Fruit fly (Drosophila melanogaster) whole organism, embryonic: ENCODE data around the gene Gen.
A peak's percentile ranks its signal among the peaks of the same experiment; 100 is the strongest.

ENCODE experiments used
- BEAF-32 ChIP-seq: fragments of 200-800 bp; sonication (Bioruptor generic); optimal IDR thresholded peaks from 3 replicates; lab custom pipeline; 2017; ENCODE audit warnings: missing biosample characterization, missing genetic modification characterization, mild to moderate bottlenecking, moderate library complexity, missing genetic modification reagents
- CG10147 ChIP-seq: fragments of 200-800 bp; sonication (Bioruptor generic); optimal IDR thresholded peaks from 2 replicates; lab custom pipeline; 2019; ENCODE audit warnings: missing biosample characterization, mild to moderate bottlenecking, missing genetic modification characterization, moderate library complexity
- CG10366 ChIP-seq: fragments of 200-800 bp; sonication (Bioruptor generic); IDR thresholded peaks from 2 replicates; pipeline ENCODE4 v1.3.6; 2022; ENCODE audit warnings: missing biosample characterization, missing genetic modification characterization
- CG11560 ChIP-seq: fragments of 200-800 bp; sonication (Bioruptor generic); IDR thresholded peaks from 3 replicates; pipeline ENCODE4 v1.3.6; 2022; ENCODE audit warnings: missing biosample characterization, missing genetic modification characterization
- CG15073 ChIP-seq: fragments of 200-800 bp; sonication (Bioruptor generic); optimal IDR thresholded peaks from 2 replicates; lab custom pipeline; 2016; ENCODE audit warnings: missing biosample characterization, missing genetic modification characterization
- CG15479 ChIP-seq: fragments of 200-800 bp; sonication (Bioruptor generic); optimal IDR thresholded peaks from 3 replicates; lab custom pipeline; 2019; ENCODE audit warnings: missing biosample characterization, mild to moderate bottlenecking, missing genetic modification characterization, moderate library complexity
- CG15514 ChIP-seq: fragments of 200-800 bp; sonication (Bioruptor generic); optimal IDR thresholded peaks from 3 replicates; lab custom pipeline; 2017; ENCODE audit warnings: missing biosample characterization, missing genetic modification characterization, mild to moderate bottlenecking, moderate library complexity, missing genetic modification reagents
- CG1603 ChIP-seq: fragments of 200-800 bp; sonication (Bioruptor generic); optimal IDR thresholded peaks from 2 replicates; lab custom pipeline; 2019; ENCODE audit warnings: missing biosample characterization, mild to moderate bottlenecking, missing genetic modification characterization, moderate library complexity
- CG17568 ChIP-seq: fragments of 200-800 bp; sonication (Bioruptor generic); optimal IDR thresholded peaks from 2 replicates; lab custom pipeline; 2018; ENCODE audit warnings: missing biosample characterization, mild to moderate bottlenecking, missing genetic modification characterization, moderate library complexity
- CG18011 ChIP-seq: fragments of 200-800 bp; sonication (Bioruptor generic); optimal IDR thresholded peaks from 2 replicates; lab custom pipeline; 2017; ENCODE audit warnings: missing biosample characterization, missing genetic modification characterization, mild to moderate bottlenecking, moderate library complexity, missing genotype
- CG2129 ChIP-seq: fragments of 200-800 bp; sonication (Bioruptor generic); IDR thresholded peaks from 2 replicates; pipeline ENCODE4 v1.3.6; 2022; ENCODE audit warnings: missing biosample characterization, missing genetic modification characterization; ENCODE audit not compliant: partially characterized antibody
- CG3995 ChIP-seq: fragments of 200-800 bp; sonication (Bioruptor generic); optimal IDR thresholded peaks from 3 replicates; lab custom pipeline; 2016; ENCODE audit warnings: missing biosample characterization, missing genetic modification characterization
- CG4707 ChIP-seq: fragments of 200-800 bp; sonication (Bioruptor generic); optimal IDR thresholded peaks from 2 replicates; lab custom pipeline; 2018; ENCODE audit warnings: missing biosample characterization, mild to moderate bottlenecking, missing genetic modification characterization, moderate library complexity
- CG6272 ChIP-seq: fragments of 200-800 bp; sonication (Bioruptor generic); IDR thresholded peaks from 2 replicates; pipeline ENCODE4 v1.3.6; 2022; ENCODE audit warnings: missing biosample characterization, missing genetic modification characterization
- CG6791 ChIP-seq: fragments of 200-800 bp; sonication (Bioruptor generic); IDR thresholded peaks from 3 replicates; pipeline ENCODE4 v1.3.6; 2022; ENCODE audit warnings: missing biosample characterization, missing genetic modification characterization; ENCODE audit not compliant: partially characterized antibody
- CG6854 ChIP-seq: fragments of 200-800 bp; sonication (Bioruptor generic); optimal IDR thresholded peaks from 3 replicates; lab custom pipeline; 2017; ENCODE audit warnings: missing biosample characterization, mild to moderate bottlenecking, missing genetic modification characterization
- CG7745 ChIP-seq: fragments of 200-800 bp; sonication (Bioruptor generic); optimal IDR thresholded peaks from 2 replicates; lab custom pipeline; 2018; ENCODE audit warnings: missing biosample characterization, mild to moderate bottlenecking, missing genetic modification characterization, moderate library complexity
- CG7839 ChIP-seq: fragments of 200-800 bp; sonication (Bioruptor generic); optimal IDR thresholded peaks from 3 replicates; lab custom pipeline; 2018; ENCODE audit warnings: missing biosample characterization, mild to moderate bottlenecking, missing genetic modification characterization, moderate library complexity
- CG8765 ChIP-seq: fragments of 200-800 bp; sonication (Bioruptor generic); IDR thresholded peaks from 2 replicates; pipeline ENCODE4 v1.3.6; 2022; ENCODE audit warnings: missing biosample characterization, missing genetic modification characterization
- CG8924 ChIP-seq: fragments of 200-800 bp; optimal IDR thresholded peaks from 3 replicates; lab custom pipeline; 2019; ENCODE audit warnings: missing biosample characterization, mild to moderate bottlenecking, missing genetic modification characterization, moderate library complexity
- CG8944 ChIP-seq: fragments of 200-800 bp; sonication (Bioruptor generic); optimal IDR thresholded peaks from 3 replicates; lab custom pipeline; 2016; ENCODE audit warnings: missing biosample characterization, missing genetic modification characterization
- CG9797 ChIP-seq: fragments of 200-800 bp; sonication (Bioruptor generic); optimal IDR thresholded peaks from 3 replicates; lab custom pipeline; 2018; ENCODE audit warnings: missing biosample characterization, mild to moderate bottlenecking, missing genetic modification characterization
- CTCF ChIP-seq: fragments of 200-800 bp; sonication (Bioruptor generic); optimal IDR thresholded peaks from 2 replicates; lab custom pipeline; 2017; ENCODE audit warnings: missing biosample characterization, mild to moderate bottlenecking, missing genetic modification characterization, moderate library complexity
- CrebB ChIP-seq: fragments of 200-800 bp; sonication (Bioruptor generic); optimal IDR thresholded peaks from 3 replicates; lab custom pipeline; 2018; ENCODE audit warnings: missing biosample characterization, mild to moderate bottlenecking, missing genetic modification characterization
- Dbx ChIP-seq: fragments of 200-800 bp; sonication (Bioruptor generic); IDR thresholded peaks from 3 replicates; pipeline ENCODE4 v1.3.6; 2022; ENCODE audit warnings: missing biosample characterization, missing genetic modification characterization
- HLH54F ChIP-seq: fragments of 200-800 bp; sonication (Bioruptor generic); optimal IDR thresholded peaks from 3 replicates; lab custom pipeline; 2016; ENCODE audit warnings: missing biosample characterization, missing genetic modification characterization
- HmgZ ChIP-seq: fragments of 200-800 bp; sonication (Bioruptor generic); optimal IDR thresholded peaks from 2 replicates; lab custom pipeline; 2018; ENCODE audit warnings: missing biosample characterization, mild to moderate bottlenecking, missing genetic modification characterization
- Hmr ChIP-seq: fragments of 200-800 bp; sonication (Bioruptor generic); optimal IDR thresholded peaks from 3 replicates; lab custom pipeline; 2017; ENCODE audit warnings: mild to moderate bottlenecking, missing biosample characterization, missing genetic modification reagents, missing genetic modification characterization
- Hsf ChIP-seq: fragments of 200-800 bp; sonication (Bioruptor generic); optimal IDR thresholded peaks from 3 replicates; lab custom pipeline; 2016; ENCODE audit warnings: missing biosample characterization, missing genetic modification characterization
- Mrtf ChIP-seq: fragments of 200-800 bp; sonication (Bioruptor generic); IDR thresholded peaks from 3 replicates; pipeline ENCODE4 v1.3.6; 2022; ENCODE audit warnings: missing biosample characterization, missing genetic modification characterization
- Sox100B ChIP-seq: fragments of 200-800 bp; sonication (Bioruptor generic); optimal IDR thresholded peaks from 3 replicates; lab custom pipeline; 2018; ENCODE audit warnings: missing biosample characterization, mild to moderate bottlenecking, missing genetic modification characterization
- Spps ChIP-seq: fragments of 200-800 bp; sonication (Bioruptor generic); optimal IDR thresholded peaks from 2 replicates; lab custom pipeline; 2018; ENCODE audit warnings: missing biosample characterization, mild to moderate bottlenecking, missing genetic modification characterization
- Ssrp ChIP-seq: fragments of 200-800 bp; sonication (Bioruptor generic); optimal IDR thresholded peaks from 2 replicates; lab custom pipeline; 2018; ENCODE audit warnings: missing biosample characterization, mild to moderate bottlenecking, missing genetic modification characterization, moderate library complexity
- Trl ChIP-seq, 3 experiments: fragments of >200 bp in 2 of 3; fragments of 200-800 bp in 1 of 3; sonication (Bioruptor generic) in 1 of 3; optimal IDR thresholded peaks; 2 replicates in 1 of 3; 3 replicates in 2 of 3; lab custom pipeline; 2016 to 2017; ENCODE audit warnings: missing biosample characterization in 1 of 3, missing genetic modification characterization in 1 of 3
- bcd ChIP-seq: fragments of 200-800 bp; sonication (Bioruptor generic); optimal IDR thresholded peaks from 2 replicates; lab custom pipeline; 2017; ENCODE audit warnings: missing biosample characterization, mild to moderate bottlenecking, missing genetic modification characterization
- cad ChIP-seq: fragments of >200 bp; optimal IDR thresholded peaks from 2 replicates; lab custom pipeline; 2017; ENCODE audit warnings: missing biosample characterization, missing genetic modification characterization
- eve ChIP-seq, 2 experiments: fragments of >200 bp; optimal IDR thresholded peaks; 2 replicates each; lab custom pipeline; 2017; ENCODE audit warnings: missing biosample characterization in 2 of 2, missing genetic modification characterization in 2 of 2
- fd64A ChIP-seq: fragments of 200-800 bp; sonication (Bioruptor generic); optimal IDR thresholded peaks from 3 replicates; lab custom pipeline; 2018; ENCODE audit warnings: missing biosample characterization, mild to moderate bottlenecking, missing genetic modification characterization
- kay ChIP-seq: fragments of 200-800 bp; sonication (Bioruptor generic); optimal IDR thresholded peaks from 2 replicates; lab custom pipeline; 2016; ENCODE audit warnings: missing biosample characterization, missing genetic modification characterization
- lov ChIP-seq, 2 experiments: fragments of 200-800 bp in 1 of 2; fragments of >200 bp in 1 of 2; sonication (Bioruptor generic) in 1 of 2; IDR thresholded peaks in 1 of 2; optimal IDR thresholded peaks in 1 of 2; 2 replicates in 1 of 2; 3 replicates in 1 of 2; pipeline versions ENCODE4 v1.3.6 to Lab custom; 2017 to 2022; ENCODE audit warnings: missing biosample characterization in 1 of 2, missing genetic modification characterization in 1 of 2
- nom ChIP-seq: fragments of 200-800 bp; sonication (Bioruptor generic); optimal IDR thresholded peaks from 2 replicates; lab custom pipeline; 2017; ENCODE audit warnings: missing biosample characterization, missing genetic modification characterization, mild to moderate bottlenecking, moderate library complexity, missing genetic modification reagents
- pita ChIP-seq: fragments of 200-800 bp; sonication (Bioruptor generic); optimal IDR thresholded peaks from 2 replicates; lab custom pipeline; 2017; ENCODE audit warnings: missing biosample characterization, mild to moderate bottlenecking, missing genetic modification characterization
- prd ChIP-seq, 3 experiments: fragments of >200 bp in 2 of 3; fragments of 200-800 bp in 1 of 3; sonication (Bioruptor generic) in 1 of 3; optimal IDR thresholded peaks in 2 of 3; IDR thresholded peaks in 1 of 3; 2 replicates in 2 of 3; 3 replicates in 1 of 3; pipeline versions ENCODE4 v1.3.6 to Lab custom; 2017 to 2022; ENCODE audit warnings: missing biosample characterization in 1 of 3, missing genetic modification characterization in 1 of 3
- seq ChIP-seq: fragments of 200-800 bp; sonication (Bioruptor generic); IDR thresholded peaks from 2 replicates; pipeline ENCODE4 v1.3.6; 2022; ENCODE audit warnings: missing biosample characterization, missing genetic modification characterization
- shn ChIP-seq: fragments of 200-800 bp; sonication (Bioruptor generic); optimal IDR thresholded peaks from 3 replicates; lab custom pipeline; 2016; ENCODE audit warnings: missing biosample characterization, missing genetic modification characterization
- sna ChIP-seq: fragments of 200-800 bp; sonication (Bioruptor generic); IDR thresholded peaks from 2 replicates; pipeline ENCODE4 v1.3.6; 2022; ENCODE audit warnings: missing biosample characterization, missing genetic modification characterization; ENCODE audit not compliant: partially characterized antibody
- twi ChIP-seq: fragments of 200-800 bp; optimal IDR thresholded peaks from 2 replicates; lab custom pipeline; 2019; ENCODE audit warnings: missing biosample characterization, mild to moderate bottlenecking, missing genetic modification characterization, moderate library complexity

Gen gene

DNA sequence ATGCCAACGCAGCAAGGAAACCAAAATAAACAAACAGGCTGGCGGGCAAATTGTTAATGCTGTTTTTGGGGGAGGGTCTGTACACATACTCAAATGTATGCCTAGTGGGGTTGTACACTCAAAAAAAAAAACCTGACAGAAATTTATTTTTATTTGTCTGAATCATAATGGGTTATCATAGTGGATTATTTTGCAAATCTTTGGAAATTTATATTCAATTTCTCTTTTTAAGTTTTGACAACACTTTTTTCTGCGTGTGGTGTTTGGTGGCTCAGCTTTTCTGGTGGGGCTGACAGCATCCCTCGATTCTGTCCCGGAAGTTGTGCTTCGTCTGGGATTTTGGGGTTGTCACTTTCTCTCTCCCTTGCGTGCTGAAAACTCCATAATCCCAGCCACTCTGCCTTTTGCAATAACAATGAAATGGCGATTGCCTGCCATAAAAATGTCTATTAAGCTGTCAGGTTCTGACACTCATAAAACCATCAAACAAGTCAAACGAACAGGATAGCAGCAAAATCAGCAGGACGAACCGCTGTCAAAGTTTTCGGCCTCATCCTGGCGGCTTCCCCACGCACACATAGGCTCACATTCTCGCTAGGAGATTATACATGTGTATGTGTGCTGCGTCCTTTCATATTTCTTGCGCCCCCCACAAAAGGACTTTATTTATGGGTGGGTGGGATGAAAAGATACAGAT, 2.9 kb upstream of the Gen start (continued):
- TF ChIP-seq CG7839 (tag; lab: Kevin White, UChicago) (peak; percentile 81), Hmr (GFP tag; lab: Kevin White, UChicago) (peak; percentile 89), Hsf (GFP tag; lab: Kevin White, UChicago) (peak; percentile 71), CrebB (tag; lab: Kevin White, UChicago) (peak; percentile 56), Dbx (GFP tag; lab: Robert Waterston, UW) (peak; percentile 91), fd64A (peak; percentile 9), Trl (optimal IDR thresholded peaks at IDR 0.05; lab: Kevin White, UChicago) (no peak), Trl (GFP tag; optimal IDR thresholded peaks at IDR 0.05; lab: Kevin White, UChicago) (peak; percentile 71), shn (GFP tag; lab: Kevin White, UChicago) (peak; percentile 51), CTCF (GFP tag; lab: Kevin White, UChicago) (no peak), CG6791 (GFP tag; lab: Robert Waterston, UW) (no peak), CG9797 (GFP tag; lab: Kevin White, UChicago) (no peak), pita (GFP tag; lab: Kevin White, UChicago) (no peak), CG2129 (GFP tag; lab: Robert Waterston, UW) (no peak), lov (optimal IDR thresholded peaks at IDR 0.05; lab: Kevin White, UChicago) (no peak), lov (GFP tag; IDR thresholded peaks at IDR 0.05; lab: Robert Waterston, UW) (0 out of 3 replicates have a peak, but pooled peaks have one; percentile 35), CG15073 (no peak), CG18011 (GFP tag; lab: Kevin White, UChicago) (peak; percentile 49), CG15514 (GFP tag; lab: Kevin White, UChicago) (peak; percentile 69), BEAF-32 (GFP tag; lab: Kevin White, UChicago) (no peak), Mrtf (GFP tag; lab: Robert Waterston, UW) (no peak; the same call in 2 of the 3 replicates), CG6854 (GFP tag; lab: Kevin White, UChicago) (peak; percentile 77), CG10366 (GFP tag; lab: Robert Waterston, UW) (peak; percentile 75), CG7745 (tag; lab: Kevin White, UChicago) (no peak), Sox100B (no peak), kay (GFP tag; lab: Kevin White, UChicago) (peak; percentile 50), CG8924 (tag; lab: Kevin White, UChicago) (no peak), CG6272 (GFP tag; lab: Robert Waterston, UW) (peak; percentile 63; the same call in 1 of the 2 replicates), nom (GFP tag; lab: Kevin White, UChicago) (peak; percentile 21), CG4707 (peak; percentile 20), seq (GFP tag; lab: Robert Waterston, UW) (peak; percentile 87), bcd (peak; percentile 73), CG3995 (GFP tag; lab: Kevin White, UChicago) (peak; percentile 17), Ssrp (peak; percentile 58), CG15479 (GFP tag; lab: Kevin White, UChicago) (no peak), twi (no peak), sna (GFP tag; lab: Robert Waterston, UW) (no peak), HmgZ (tag; lab: Kevin White, UChicago) (peak; percentile 77), cad (GFP tag; lab: Kevin White, UChicago) (no peak), eve (GFP tag; optimal IDR thresholded peaks at IDR 0.05; lab: Kevin White, UChicago) (no peak), CG11560 (peak; percentile 67; the same call in 2 of the 3 replicates), CG8944 (GFP tag; lab: Kevin White, UChicago) (peak; percentile 49), HLH54F (peak; percentile 59), Spps (tag; lab: Kevin White, UChicago) (peak; percentile 2), prd (optimal IDR thresholded peaks at IDR 0.05; lab: Kevin White, UChicago) (no peak), prd (GFP tag; IDR thresholded peaks at IDR 0.05; lab: Robert Waterston, UW) (no peak; the same call in 2 of the 3 replicates), CG1603 (tag; lab: Kevin White, UChicago) (peak; percentile 41), CG10147 (GFP tag; lab: Kevin White, UChicago) (peak; percentile 74), CG8765 (GFP tag; lab: Robert Waterston, UW) (peak; percentile 54; the same call in 1 of the 2 replicates), CG17568 (GFP tag; lab: Kevin White, UChicago) (no peak)
